Worm (Caenorhabditis elegans): ENCODE measurements around the gene sre-12.

Gene sre-12

DNA sequence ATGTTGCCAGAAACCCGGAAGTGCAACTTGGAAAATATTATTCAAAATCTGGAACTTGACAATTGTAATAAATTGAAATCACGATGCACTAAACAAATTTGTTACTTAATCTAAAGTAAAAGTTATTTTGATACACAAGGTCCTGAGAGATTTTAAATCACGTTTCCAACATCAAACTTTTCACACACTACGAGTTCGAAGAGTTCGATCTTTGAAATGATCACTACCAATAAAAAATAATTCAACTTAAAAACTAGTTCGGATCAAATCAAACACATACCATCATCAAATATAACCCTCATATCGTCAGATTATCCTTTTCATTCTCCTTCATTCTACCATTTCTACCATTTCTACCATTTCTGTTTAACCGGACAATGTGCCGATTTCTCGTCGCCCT is 27.0 kb upstream of the sre-12 start, which contains the start of gene spig-10:
Gene spig-10, plus strand, starts transcription at position 301 of the 400 bp plus-strand sequence.
- TF ChIP-seq aha-1 (tag) (no peak), unc-62 (GFP tag; optimal IDR thresholded peaks at IDR 0.05 in 1 of 2) (peak in 1 of 2 experiments; percentile 81), unc-62 (tag; optimal IDR thresholded peaks at IDR 0.05) (no peak), mdl-1 (tag; optimal IDR thresholded peaks at IDR 0.05) (no peak)

DNA sequence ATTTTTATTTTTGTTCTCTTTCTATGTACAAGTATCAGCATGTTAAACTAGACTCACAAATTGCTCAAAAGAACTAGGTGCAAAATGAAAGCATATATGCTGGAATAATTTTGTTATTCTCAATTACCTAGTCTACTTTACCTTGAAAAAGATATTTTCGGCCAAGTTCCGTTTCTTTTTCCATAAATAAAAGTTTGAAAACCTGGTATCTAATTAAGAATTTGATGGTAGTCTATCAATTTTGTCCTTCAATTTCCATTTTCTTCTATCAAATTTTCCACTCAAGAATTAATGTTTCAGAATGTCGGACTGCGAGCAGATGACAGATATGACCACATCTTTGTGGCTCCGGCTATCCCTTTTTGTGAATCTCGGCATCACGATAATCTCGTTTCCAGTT is 24.9 kb upstream of the sre-12 start, which contains the start of gene srab-4:
Gene srab-4, plus strand, starts transcription at position 301 of the 400 bp plus-strand sequence.
- TF ChIP-seq hif-1 (tag; optimal IDR thresholded peaks at IDR 0.05) (no peak), hlh-11 (tag; optimal IDR thresholded peaks at IDR 0.05) (no peak), nhr-102 (tag; optimal IDR thresholded peaks at IDR 0.05) (no peak)

DNA sequence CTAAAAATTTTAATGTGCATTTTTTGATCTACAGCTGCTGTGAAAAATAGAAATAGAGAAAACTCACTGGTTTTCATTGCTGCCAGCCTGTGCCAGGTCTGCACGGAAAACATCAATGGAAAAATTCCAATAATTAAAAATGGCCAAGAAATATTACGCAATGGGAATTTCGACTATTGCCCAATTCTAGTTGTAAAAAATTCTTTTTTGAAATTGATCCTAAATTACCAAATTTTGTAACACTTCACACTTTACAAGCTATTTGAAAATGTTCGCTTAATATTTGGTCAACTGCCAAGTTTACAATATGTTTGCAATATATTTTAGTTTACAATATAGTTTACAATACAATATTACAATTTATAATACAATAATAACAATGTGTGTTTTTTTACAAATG is 21.8 kb upstream of the sre-12 start:
- TF ChIP-seq dve-1 (tag; optimal IDR thresholded peaks at IDR 0.05; ENCODE audit: insufficient read depth) (peak; percentile 21), nhr-102 (tag; optimal IDR thresholded peaks at IDR 0.05) (no peak), spr-3 (GFP tag; optimal IDR thresholded peaks at IDR 0.05) (no peak), Y48G9A.11 (GFP tag; IDR thresholded peaks at IDR 0.05) (no peak), dpl-1 (GFP tag; optimal IDR thresholded peaks at IDR 0.05) (no peak), dmd-6 (GFP tag; IDR thresholded peaks at IDR 0.05) (0 out of 2 replicates have a peak, but pooled peaks have one; percentile 14), hmg-1.1 (GFP tag; IDR thresholded peaks at IDR 0.05) (no peak), nhr-6 (tag; optimal IDR thresholded peaks at IDR 0.05) (no peak), daf-16 (GFP tag; optimal IDR thresholded peaks at IDR 0.05) (no peak), daf-16 (tag; optimal IDR thresholded peaks at IDR 0.05) (peak; percentile 50)

DNA sequence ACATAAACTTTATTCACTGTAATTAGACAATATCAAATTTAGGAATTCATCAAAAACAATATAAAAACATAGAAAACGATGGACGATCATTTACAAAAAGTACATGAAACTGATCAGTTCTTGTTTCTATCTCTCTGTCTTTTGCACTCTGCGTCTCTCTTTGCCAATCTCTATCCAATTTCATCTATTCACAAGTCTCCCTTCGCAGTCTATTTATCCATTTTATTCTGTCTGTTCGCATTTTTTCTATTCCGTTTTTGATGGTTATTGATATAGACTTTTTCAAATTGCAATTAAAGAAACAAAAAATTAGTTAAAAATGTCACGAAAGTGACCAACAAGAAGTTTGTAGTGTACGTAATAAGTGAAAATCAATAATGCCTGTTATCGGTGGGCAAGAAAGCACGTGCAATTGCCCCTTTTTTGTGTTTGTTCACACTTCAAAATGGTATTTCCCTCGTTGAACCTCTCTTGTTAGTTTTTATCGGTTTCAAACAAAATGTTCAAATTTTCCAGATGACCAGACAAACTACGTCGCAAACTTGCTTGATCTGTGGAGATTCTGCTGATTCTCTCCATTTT is 19.5 kb upstream of the sre-12 start, which contains the start of gene nhr-42:
Gene nhr-42, plus strand, starts transcription at position 517 of the 582 bp plus-strand sequence.
- peak; percentile 79 for TF ChIP-seq nhr-28 (tag; optimal IDR thresholded peaks at IDR 0.05)
- TF ChIP-seq daf-16 (GFP tag; optimal IDR thresholded peaks at IDR 0.05), result no peak
- peak; percentile 51 for TF ChIP-seq daf-16 (tag; optimal IDR thresholded peaks at IDR 0.05)
- TF ChIP-seq hif-1 (tag; optimal IDR thresholded peaks at IDR 0.05), result peak in 1 of 2 experiments; percentile 57
- TF ChIP-seq dmd-8 (GFP tag; IDR thresholded peaks at IDR 0.05), result no peak
- TF ChIP-seq snpc-1.2 (GFP tag; IDR thresholded peaks at IDR 0.05), result no peak
- peak in 1 of 2 experiments; percentile 20 for TF ChIP-seq lsy-2 (tag; optimal IDR thresholded peaks at IDR 0.05)
- TF ChIP-seq ama-1 (optimal IDR thresholded peaks at IDR 0.05), result no peak
- no peak for TF ChIP-seq T26A8.4 (GFP tag; IDR thresholded peaks at IDR 0.05)
- TF ChIP-seq aha-1 (tag), result peak; percentile 73
- TF ChIP-seq hlh-11 (tag; optimal IDR thresholded peaks at IDR 0.05), result peak; percentile 52
- no peak for TF ChIP-seq Y105C5A.15 (GFP tag; IDR thresholded peaks at IDR 0.05)
- no peak for TF ChIP-seq egl-27 (tag; optimal IDR thresholded peaks at IDR 0.05)
- TF ChIP-seq mdl-1 (tag; optimal IDR thresholded peaks at IDR 0.05), result peak in 1 of 2 experiments; percentile 83
- TF ChIP-seq pqm-1 (tag; optimal IDR thresholded peaks at IDR 0.05), result peak; percentile 22
- TF ChIP-seq mxl-3 (GFP tag; optimal IDR thresholded peaks at IDR 0.05), result peak; percentile 38
- TF ChIP-seq dve-1 (tag; optimal IDR thresholded peaks at IDR 0.05; ENCODE audit: insufficient read depth), result peak; percentile 19
- TF ChIP-seq mep-1 (tag; optimal IDR thresholded peaks at IDR 0.05), result peak; percentile 20
- peak; percentile 54 for TF ChIP-seq dmd-6 (GFP tag; IDR thresholded peaks at IDR 0.05)
- TF ChIP-seq nhr-6 (tag; optimal IDR thresholded peaks at IDR 0.05), result no peak
- TF ChIP-seq hlh-30 (tag; optimal IDR thresholded peaks at IDR 0.05; ENCODE audit: insufficient read depth), result peak; percentile 39

DNA sequence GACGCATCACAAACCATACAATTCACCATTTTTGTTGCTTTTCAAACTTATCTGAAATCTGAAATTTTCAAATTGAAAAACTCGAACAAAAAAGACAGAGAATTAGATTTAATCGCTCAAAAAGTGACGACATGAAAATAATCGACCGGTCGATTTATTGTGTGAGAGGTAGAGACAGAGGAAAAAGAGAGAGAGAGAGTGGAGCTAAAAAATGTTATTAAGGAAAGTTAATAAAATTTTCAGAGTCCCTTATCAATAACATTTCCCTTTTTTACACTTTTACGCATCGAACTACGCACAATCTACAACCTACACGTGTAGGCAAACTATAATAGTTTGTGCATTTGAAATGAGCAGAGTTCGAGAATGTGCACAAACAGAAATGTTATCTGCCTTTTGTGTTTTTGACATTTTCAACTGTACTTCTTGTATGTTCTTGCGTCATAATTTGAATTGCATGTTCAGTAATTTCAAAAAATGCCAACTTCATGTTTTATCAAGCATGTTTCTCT is 18.2 kb upstream of the sre-12 start, which contains the start of gene nhr-107:
Gene nhr-107, minus strand, starts transcription at position 51 of the 512 bp plus-strand sequence.
- TF ChIP-seq zip-11 (GFP tag; IDR thresholded peaks at IDR 0.05), result no peak
- TF ChIP-seq spr-1 (tag; optimal IDR thresholded peaks at IDR 0.05), result no peak
- TF ChIP-seq sdz-12 (GFP tag; optimal IDR thresholded peaks at IDR 0.05), result no peak
- no peak for TF ChIP-seq arid-1 (GFP tag; conservative IDR thresholded peaks at IDR 0.05)
- TF ChIP-seq saeg-2 (GFP tag; IDR thresholded peaks at IDR 0.05), result no peak
- no peak for TF ChIP-seq spr-3 (GFP tag; optimal IDR thresholded peaks at IDR 0.05)
- TF ChIP-seq lin-13 (GFP tag; optimal IDR thresholded peaks at IDR 0.05), result no peak
- no peak for TF ChIP-seq nhr-41 (GFP tag; IDR thresholded peaks at IDR 0.05)
- TF ChIP-seq Y48G9A.11 (GFP tag; IDR thresholded peaks at IDR 0.05), result no peak
- TF ChIP-seq dmd-6 (GFP tag; IDR thresholded peaks at IDR 0.05), result peak; percentile 13
- no peak for TF ChIP-seq nhr-48 (tag; optimal IDR thresholded peaks at IDR 0.05)
- TF ChIP-seq nhr-6 (tag; optimal IDR thresholded peaks at IDR 0.05), result no peak
- TF ChIP-seq unc-39 (tag; optimal IDR thresholded peaks at IDR 0.05), result no peak
- TF ChIP-seq daf-16 (GFP tag; optimal IDR thresholded peaks at IDR 0.05), result no peak
- TF ChIP-seq daf-16 (tag; optimal IDR thresholded peaks at IDR 0.05), result peak; percentile 78
- TF ChIP-seq rbr-2 (tag; optimal IDR thresholded peaks at IDR 0.05), result no peak
- TF ChIP-seq R02D3.7 (tag; optimal IDR thresholded peaks at IDR 0.05), result no peak
- TF ChIP-seq mep-1 (tag; optimal IDR thresholded peaks at IDR 0.05), result no peak
- TF ChIP-seq php-3 (GFP tag; IDR thresholded peaks at IDR 0.05), result peak; percentile 18; the same call in 1 of the 2 replicates
- no peak for TF ChIP-seq ctbp-1 (GFP tag; IDR thresholded peaks at IDR 0.05)
- TF ChIP-seq nhr-28 (tag; optimal IDR thresholded peaks at IDR 0.05), result peak; percentile 96
